Fruit fly (Drosophila melanogaster): ENCODE results near the gene CG11327.
A peak's percentile ranks its signal among the peaks of the same experiment; 100 is the strongest.

Gene CG11327

dm6 chr2L:6683992-6684882, 2.3 kb downstream of the CG11327 start, which contains the start of gene Nhe3 (continued):
- TF ChIP-seq CG3995 (GFP tag; optimal IDR thresholded peaks at IDR 0.05) (peak; percentile 85), Dbx (GFP tag; IDR thresholded peaks at IDR 0.05) (peak; percentile 89), slp2 (GFP tag; optimal IDR thresholded peaks at IDR 0.05) (peak; percentile 76), Antp (GFP tag; optimal IDR thresholded peaks at IDR 0.05) (peak; percentile 77), ato (GFP tag; IDR thresholded peaks at IDR 0.05; ENCODE audit: partially characterized antibody) (0 out of 2 replicates have a peak, but pooled peaks have one; percentile 38), CG10543 (GFP tag; optimal IDR thresholded peaks at IDR 0.05) (peak; percentile 75), mld (GFP tag; IDR thresholded peaks at IDR 0.05; ENCODE audit: partially characterized antibody) (0 out of 3 replicates have a peak, but pooled peaks have one; percentile 54), otp (GFP tag; IDR thresholded peaks at IDR 0.05) (peak; percentile 74), dpn (GFP tag; optimal IDR thresholded peaks at IDR 0.05) (peak; percentile 75 to 85), CG8478 (optimal IDR thresholded peaks at IDR 0.05) (no peak), C15 (GFP tag; IDR thresholded peaks at IDR 0.05) (peak; percentile 65; the same call in 1 of the 3 replicates), Xbp1 (GFP tag; optimal IDR thresholded peaks at IDR 0.05) (peak; percentile 88), GATAe (GFP tag; conservative IDR thresholded peaks at IDR 0.05) (no peak), CG4730 (GFP tag; IDR thresholded peaks at IDR 0.05) (peak; percentile 69), kni (GFP tag; optimal IDR thresholded peaks at IDR 0.05) (no peak), amos (GFP tag; IDR thresholded peaks at IDR 0.05; ENCODE audit: partially characterized antibody) (peak; percentile 42), yki (optimal IDR thresholded peaks at IDR 0.05) (no peak), ems (GFP tag; optimal IDR thresholded peaks at IDR 0.05) (peak; percentile 87), Doc2 (GFP tag; IDR thresholded peaks at IDR 0.05) (no peak), B-H2 (GFP tag; optimal IDR thresholded peaks at IDR 0.05) (peak; percentile 67), sens (GFP tag) (peak; percentile 97), onecut (GFP tag; IDR thresholded peaks at IDR 0.05) (peak; percentile 92), tap (tag; optimal IDR thresholded peaks at IDR 0.05) (no peak), tx (GFP tag; optimal IDR thresholded peaks at IDR 0.05) (peak; percentile 85), bowl (GFP tag; IDR thresholded peaks at IDR 0.05) (peak; percentile 35; the same call in 1 of the 2 replicates), gcm2 (GFP tag; optimal IDR thresholded peaks at IDR 0.05) (peak; percentile 50), CG3281 (GFP tag; optimal IDR thresholded peaks at IDR 0.05) (peak; percentile 74), CG7963 (GFP tag; IDR thresholded peaks at IDR 0.05; ENCODE audit: partially characterized antibody) (0 out of 3 replicates have a peak, but pooled peaks have one; percentile 12), CG2678 (tag; optimal IDR thresholded peaks at IDR 0.05) (peak; percentile 82), Hand (GFP tag; optimal IDR thresholded peaks at IDR 0.05) (peak; percentile 63), CG14965 (GFP tag; optimal IDR thresholded peaks at IDR 0.05; ENCODE audit: borderline replicate concordance) (peak; percentile 36), crc (GFP tag; optimal IDR thresholded peaks at IDR 0.05) (peak; percentile 53), CG14014 (GFP tag; IDR thresholded peaks at IDR 0.05) (peak; percentile 84), CG30403 (GFP tag; optimal IDR thresholded peaks at IDR 0.05) (peak; percentile 92), Elba2 (GFP tag; optimal IDR thresholded peaks at IDR 0.05) (no peak), NC2α (GFP tag; optimal IDR thresholded peaks at IDR 0.05) (peak; percentile 58), luna (GFP tag; optimal IDR thresholded peaks at IDR 0.05) (no peak), Nf-YB (GFP tag; optimal IDR thresholded peaks at IDR 0.05) (peak; percentile 34), ssp (GFP tag; IDR thresholded peaks at IDR 0.05) (peak; percentile 66), CG6654 (GFP tag; optimal IDR thresholded peaks at IDR 0.05) (peak; percentile 40), vfl (GFP tag; optimal IDR thresholded peaks at IDR 0.05) (peak; percentile 81), CG3847 (GFP tag; IDR thresholded peaks at IDR 0.05) (peak; percentile 81), Stat92E (GFP tag; optimal IDR thresholded peaks at IDR 0.05) (peak in 1 of 3 experiments; percentile 84), kah (GFP tag; optimal IDR thresholded peaks at IDR 0.05) (no peak), Hmx (GFP tag; optimal IDR thresholded peaks at IDR 0.05) (peak; percentile 69), CHES-1-like (GFP tag; optimal IDR thresholded peaks at IDR 0.05) (peak; percentile 86), Scr (GFP tag; IDR thresholded peaks at IDR 0.05; ENCODE audit: partially characterized antibody) (peak; percentile 53), CG14710 (tag; optimal IDR thresholded peaks at IDR 0.05) (peak; percentile 81), Asciz (GFP tag; optimal IDR thresholded peaks at IDR 0.05) (peak; percentile 51)

Measured in whole organism, embryonic.